Fruit fly (Drosophila melanogaster) ovary, adult (tissue): ENCODE measurements around the gene CG33158.
A peak's percentile ranks its signal among the peaks of the same experiment; 100 is the strongest.

Source experiments
- CG17801 ChIP-seq: fragments of 200-800 bp; optimal IDR thresholded peaks from 2 replicates; lab custom pipeline; 2019; ENCODE audit warnings: missing biosample characterization, mild to moderate bottlenecking, missing genetic modification characterization, moderate library complexity; ENCODE audit not compliant: partially characterized antibody

CG33158 gene

dm6 chr3L:16437271-16437670 lies 17.9 kb downstream of the CG33158 start:
- TF ChIP-seq CG17801 (GFP tag; lab: Kevin White, UChicago): no peak

- TF ChIP-seq CG17801 (GFP tag; lab: Kevin White, UChicago): no peak
Measured at dm6 chr3L:16442628-16443027, 23.2 kb downstream of the CG33158 start.

- TF ChIP-seq CG17801 (GFP tag; lab: Kevin White, UChicago): no peak
Measured at dm6 chr3L:16451887-16452751, 32.7 kb downstream of the CG33158 start, which contains the start of gene dsx-c73A. dsx-c73A (minus strand) TSS chr3L:16451958.

- TF ChIP-seq CG17801 (GFP tag; lab: Kevin White, UChicago): peak; percentile 52
Measured at dm6 chr3L:16463846-16464245, 44.4 kb downstream of the CG33158 start.

- TF ChIP-seq CG17801 (GFP tag; lab: Kevin White, UChicago): no peak
Measured at dm6 chr3L:16470071-16470470, 50.7 kb downstream of the CG33158 start.

dm6 chr3L:16474130-16474529 lies 54.7 kb downstream of the CG33158 start:
- no peak for TF ChIP-seq CG17801 (GFP tag; lab: Kevin White, UChicago)

- no peak for TF ChIP-seq CG17801 (GFP tag; lab: Kevin White, UChicago)
Measured at dm6 chr3L:16475518-16476126, 56.2 kb downstream of the CG33158 start.

- TF ChIP-seq CG17801 (GFP tag; lab: Kevin White, UChicago): no peak
Measured at dm6 chr3L:16476709-16477119, 57.3 kb downstream of the CG33158 start.

- no peak for TF ChIP-seq CG17801 (GFP tag; lab: Kevin White, UChicago)
Measured at dm6 chr3L:16477134-16477702, 57.8 kb downstream of the CG33158 start.

dm6 chr3L:16477730-16478129 lies 58.3 kb downstream of the CG33158 start:
- no peak for TF ChIP-seq CG17801 (GFP tag; lab: Kevin White, UChicago)

- no peak for TF ChIP-seq CG17801 (GFP tag; lab: Kevin White, UChicago)
Measured at dm6 chr3L:16478608-16479203, 59.3 kb downstream of the CG33158 start.

- TF ChIP-seq CG17801 (GFP tag; lab: Kevin White, UChicago): peak; percentile 86
Measured at dm6 chr3L:16480408-16481193, 61.2 kb downstream of the CG33158 start.

dm6 chr3L:16482167-16482566 lies 62.8 kb downstream of the CG33158 start:
- no peak for TF ChIP-seq CG17801 (GFP tag; lab: Kevin White, UChicago)
